Worm (Caenorhabditis elegans): ENCODE data around the gene H04M03.11.
A peak's percentile ranks its signal among the peaks of the same experiment; 100 is the strongest.

The H04M03.11 gene

ce11 chrIV:5886605-5887004, 2.2 kb upstream of the H04M03.11 start:
- TF ChIP-seq efl-1 (optimal IDR thresholded peaks at IDR 0.05) (no peak), efl-1 (GFP tag; optimal IDR thresholded peaks at IDR 0.05 in 1 of 2) (peak in 1 of 2 experiments; percentile 63), unc-30 (tag; optimal IDR thresholded peaks at IDR 0.05) (no peak), jun-1 (tag; optimal IDR thresholded peaks at IDR 0.05) (no peak), snu-23 (GFP tag; optimal IDR thresholded peaks at IDR 0.05) (no peak), nhr-71 (tag; optimal IDR thresholded peaks at IDR 0.05) (no peak), blmp-1 (tag; optimal IDR thresholded peaks at IDR 0.05) (peak; percentile 55), ztf-4 (tag; optimal IDR thresholded peaks at IDR 0.05) (no peak), unc-130 (tag; optimal IDR thresholded peaks at IDR 0.05) (no peak), nhr-11 (tag; optimal IDR thresholded peaks at IDR 0.05) (no peak), egl-13 (tag; optimal IDR thresholded peaks at IDR 0.05) (no peak)

DNA sequence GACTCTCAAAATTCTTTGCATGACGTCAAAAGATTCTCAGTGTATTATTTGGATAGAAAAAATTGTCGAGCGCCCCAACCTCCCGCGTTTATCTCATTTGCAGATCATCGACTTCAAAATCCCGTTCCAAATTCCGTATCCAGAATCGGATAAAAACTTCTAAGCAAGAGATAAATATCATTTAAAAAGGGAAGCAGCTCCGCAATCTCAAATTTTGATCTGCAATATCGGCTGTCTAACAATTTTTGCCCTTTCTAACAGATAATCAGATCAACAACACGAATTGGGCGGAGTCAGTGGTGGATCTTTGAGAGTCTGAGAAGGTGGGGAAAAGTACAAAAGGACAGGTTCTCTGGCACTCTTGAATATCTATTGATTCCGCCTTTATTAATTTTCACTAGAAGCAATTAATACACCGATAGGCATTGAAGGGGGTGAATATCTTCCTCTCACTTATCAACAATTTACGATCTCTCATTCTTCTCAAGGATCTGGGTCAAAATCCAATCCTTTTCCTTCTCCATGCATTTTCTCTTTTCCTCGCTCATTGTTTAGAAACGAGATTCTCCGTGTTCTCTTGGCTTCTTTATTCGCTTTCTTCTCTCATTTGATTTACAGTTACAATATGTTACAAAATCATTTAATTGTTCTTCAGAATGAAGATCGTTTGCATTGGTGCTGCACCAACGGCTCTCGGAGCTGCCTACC, 934 bp upstream of the H04M03.11 start, which contains the start of gene glf-1:
glf-1 (plus strand) TSS at position 656 of the 708 bp plus-strand sequence.
- no peak for TF ChIP-seq sup-37 (GFP tag; optimal IDR thresholded peaks at IDR 0.05)
- no peak for TF ChIP-seq mep-1 (tag; optimal IDR thresholded peaks at IDR 0.05)
- TF ChIP-seq Y116A8C.19 (tag; optimal IDR thresholded peaks at IDR 0.05; ENCODE audit: borderline replicate concordance), result no peak
- no peak for TF ChIP-seq ceh-90 (tag; optimal IDR thresholded peaks at IDR 0.05)
- TF ChIP-seq vab-15 (tag; optimal IDR thresholded peaks at IDR 0.05), result no peak
- peak; percentile 91 for TF ChIP-seq blmp-1 (tag; optimal IDR thresholded peaks at IDR 0.05)

- no peak for TF ChIP-seq zag-1 (tag; optimal IDR thresholded peaks at IDR 0.05)
- TF ChIP-seq rnt-1 (tag; optimal IDR thresholded peaks at IDR 0.05), result no peak
- no peak for TF ChIP-seq nhr-77 (tag; optimal IDR thresholded peaks at IDR 0.05)
- TF ChIP-seq nhr-19 (GFP tag; conservative IDR thresholded peaks at IDR 0.05), result no peak
- TF ChIP-seq xbp-1 (tag; optimal IDR thresholded peaks at IDR 0.05), result no peak
- no peak for TF ChIP-seq nhr-237 (tag; optimal IDR thresholded peaks at IDR 0.05)
- TF ChIP-seq mep-1 (tag; optimal IDR thresholded peaks at IDR 0.05), result no peak
- TF ChIP-seq unc-98 (GFP tag; IDR thresholded peaks at IDR 0.05), result no peak
- no peak for TF ChIP-seq efl-3 (GFP tag; optimal IDR thresholded peaks at IDR 0.05)
- no peak for TF ChIP-seq nhr-84 (tag; optimal IDR thresholded peaks at IDR 0.05)
- TF ChIP-seq sup-37 (GFP tag; optimal IDR thresholded peaks at IDR 0.05), result no peak
- no peak for TF ChIP-seq lin-14 (GFP tag; optimal IDR thresholded peaks at IDR 0.05)
- no peak for TF ChIP-seq skn-1 (tag; optimal IDR thresholded peaks at IDR 0.05)
Measured at ce11 chrIV:5879853-5880252, 4.5 kb downstream of the H04M03.11 start, which contains the start of gene srv-22. TSS of gene srv-22 (minus strand) at chrIV:5879953.

- TF ChIP-seq fkh-4 (tag; optimal IDR thresholded peaks at IDR 0.05; ENCODE audit: borderline replicate concordance) (no peak), dpl-1 (GFP tag; optimal IDR thresholded peaks at IDR 0.05) (no peak), unc-62 (GFP tag; optimal IDR thresholded peaks at IDR 0.05) (no peak), aha-1 (tag; optimal IDR thresholded peaks at IDR 0.05) (no peak), egl-27 (tag; optimal IDR thresholded peaks at IDR 0.05) (no peak), lir-3 (tag; optimal IDR thresholded peaks at IDR 0.05; ENCODE audit: poor library complexity) (no peak), mab-9 (GFP tag; IDR thresholded peaks at IDR 0.05) (no peak), efl-1 (optimal IDR thresholded peaks at IDR 0.05) (no peak), efl-1 (GFP tag; optimal IDR thresholded peaks at IDR 0.05 in 1 of 2) (no peak), aly-2 (tag; optimal IDR thresholded peaks at IDR 0.05) (no peak), swsn-7 (tag; optimal IDR thresholded peaks at IDR 0.05) (no peak), pqm-1 (tag; optimal IDR thresholded peaks at IDR 0.05) (no peak), sup-37 (GFP tag; optimal IDR thresholded peaks at IDR 0.05) (no peak), mep-1 (tag; optimal IDR thresholded peaks at IDR 0.05) (no peak), pax-3 (tag; optimal IDR thresholded peaks at IDR 0.05) (no peak), xbp-1 (tag; optimal IDR thresholded peaks at IDR 0.05) (no peak), ceh-63 (GFP tag; optimal IDR thresholded peaks at IDR 0.05) (no peak), unc-130 (tag; optimal IDR thresholded peaks at IDR 0.05) (no peak), lin-15B (tag; optimal IDR thresholded peaks at IDR 0.05) (no peak), ceh-88 (GFP tag; IDR thresholded peaks at IDR 0.05) (no peak)
Measured at ce11 chrIV:5877246-5877645, 7.2 kb downstream of the H04M03.11 start, which contains the start of gene srv-21. TSS of gene srv-21 (minus strand) at chrIV:5877346.
